Fruit fly (Drosophila melanogaster) whole organism, wandering third instar larva: ENCODE data around the gene CG7248.

Source experiments
- Abd-B ChIP-seq: fragments of >200 bp; optimal IDR thresholded peaks from 2 replicates; lab custom pipeline; 2017; ENCODE audit warnings: missing biosample characterization, missing genetic modification characterization
- CG9705 ChIP-seq: fragments of 200-800 bp; sonication (Bioruptor generic); optimal IDR thresholded peaks from 2 replicates; lab custom pipeline; 2018; ENCODE audit warnings: missing biosample characterization, mild to moderate bottlenecking, missing genetic modification characterization
- CrebA ChIP-seq: fragments of 200-800 bp; sonication (Bioruptor generic); optimal IDR thresholded peaks from 2 replicates; lab custom pipeline; 2016; ENCODE audit warnings: missing biosample characterization, mild to moderate bottlenecking, missing genetic modification characterization, borderline replicate concordance
- Dif ChIP-seq: fragments of 200-275, 200-300 bp; sonication (Bioruptor generic); optimal IDR thresholded peaks from 2 replicates; lab custom pipeline; 2018; ENCODE audit warnings: missing biosample characterization, missing genetic modification characterization; ENCODE audit not compliant: partially characterized antibody
- GATAd ChIP-seq: sonication (Bioruptor generic); optimal IDR thresholded peaks from 2 replicates; lab custom pipeline; 2016; ENCODE audit warnings: missing biosample characterization, missing genetic modification characterization
- HLH106 ChIP-seq: fragments of 200-800 bp; optimal IDR thresholded peaks from 3 replicates; lab custom pipeline; 2019; ENCODE audit warnings: missing biosample characterization, mild to moderate bottlenecking, missing genetic modification characterization, moderate library complexity
- Hnf4 ChIP-seq: fragments of 200-800 bp; sonication (Bioruptor generic); optimal IDR thresholded peaks from 2 replicates; lab custom pipeline; 2016; ENCODE audit warnings: missing biosample characterization, mild to moderate bottlenecking, missing genetic modification characterization
- Jra ChIP-seq: sonication (Bioruptor generic); optimal IDR thresholded peaks from 2 replicates; lab custom pipeline; 2016; ENCODE audit warnings: missing biosample characterization, missing genetic modification characterization
- Mio ChIP-seq: sonication (Bioruptor generic); optimal IDR thresholded peaks from 2 replicates; lab custom pipeline; 2016; ENCODE audit warnings: missing biosample characterization, missing genetic modification characterization
- Myc ChIP-seq: fragments of >200 bp; optimal IDR thresholded peaks from 2 replicates; lab custom pipeline; 2017
- N ChIP-seq: fragments of >200 bp; optimal IDR thresholded peaks from 2 replicates; lab custom pipeline; 2018; ENCODE audit warnings: missing biosample characterization, missing external identifiers, missing genetic modification characterization
- Rel ChIP-seq, 2 experiments: fragments of 200-800 bp; sonication (Bioruptor generic) in 1 of 2; optimal IDR thresholded peaks; 2 replicates in 1 of 2; 3 replicates in 1 of 2; lab custom pipeline; 2016 to 2019; ENCODE audit warnings: mild to moderate bottlenecking in 2 of 2, missing biosample characterization in 2 of 2, missing genetic modification characterization in 2 of 2, moderate library complexity in 1 of 2
- Sp1 ChIP-seq: fragments of 200-800 bp; sonication (Bioruptor generic); optimal IDR thresholded peaks from 3 replicates; lab custom pipeline; 2019; ENCODE audit warnings: missing biosample characterization, mild to moderate bottlenecking, missing genetic modification characterization, moderate library complexity
- Vsx2 ChIP-seq: fragments of 200-300, 225-300 bp; sonication (Bioruptor generic); optimal IDR thresholded peaks from 2 replicates; lab custom pipeline; 2018; ENCODE audit warnings: missing biosample characterization, missing genetic modification characterization; ENCODE audit not compliant: partially characterized antibody
- br ChIP-seq: fragments of 200-800 bp; sonication (Bioruptor generic); optimal IDR thresholded peaks from 2 replicates; lab custom pipeline; 2016; ENCODE audit warnings: missing biosample characterization, missing genetic modification characterization
- brk ChIP-seq: fragments of 200-800 bp; sonication (Bioruptor generic); optimal IDR thresholded peaks from 2 replicates; lab custom pipeline; 2016; ENCODE audit warnings: missing biosample characterization, mild to moderate bottlenecking, missing genetic modification characterization
- dl ChIP-seq, 2 experiments: fragments of 175-275, 200-275 bp in 1 of 2; fragments of 200-275 bp in 1 of 2; sonication (Bioruptor generic); optimal IDR thresholded peaks; lab custom pipeline; 2018; ENCODE audit warnings: mild to moderate bottlenecking in 2 of 2, missing biosample characterization in 2 of 2, missing genetic modification characterization in 2 of 2, moderate library complexity in 2 of 2; ENCODE audit not compliant: partially characterized antibody in 2 of 2, insufficient read depth in 1 of 2
- dmrt93B ChIP-seq: fragments of 200-800 bp; sonication (Bioruptor generic); optimal IDR thresholded peaks from 2 replicates; lab custom pipeline; 2018; ENCODE audit warnings: missing biosample characterization, mild to moderate bottlenecking, missing genetic modification characterization
- dsf ChIP-seq: sonication (Bioruptor generic); optimal IDR thresholded peaks from 2 replicates; lab custom pipeline; 2016; ENCODE audit warnings: missing biosample characterization, missing genetic modification characterization, borderline replicate concordance
- ey ChIP-seq: fragments of 200-800 bp; sonication (Bioruptor generic); optimal IDR thresholded peaks from 2 replicates; lab custom pipeline; 2016; ENCODE audit warnings: missing biosample characterization, missing genetic modification characterization
- foxo ChIP-seq, 2 experiments: fragments of 200-800 bp; sonication (Bioruptor generic); optimal IDR thresholded peaks; 2 replicates in 1 of 2; 3 replicates in 1 of 2; lab custom pipeline; 2016 to 2017; ENCODE audit warnings: missing biosample characterization in 2 of 2, missing genetic modification characterization in 2 of 2
- fru ChIP-seq: fragments of 200-800 bp; sonication (Bioruptor generic); optimal IDR thresholded peaks from 3 replicates; lab custom pipeline; 2016; ENCODE audit warnings: missing biosample characterization, mild to moderate bottlenecking, missing genetic modification characterization
- h ChIP-seq: fragments of 200-800 bp; sonication (Bioruptor generic); optimal IDR thresholded peaks from 3 replicates; lab custom pipeline; 2016; ENCODE audit warnings: missing biosample characterization, mild to moderate bottlenecking, missing genetic modification characterization
- jim ChIP-seq: fragments of 175-275, 200-325 bp; sonication (Bioruptor generic); optimal IDR thresholded peaks from 2 replicates; lab custom pipeline; 2016; ENCODE audit warnings: missing biosample characterization, mild to moderate bottlenecking, missing genetic modification characterization
- lola ChIP-seq: fragments of >200 bp; optimal IDR thresholded peaks from 2 replicates; lab custom pipeline; 2017; ENCODE audit warnings: missing biosample characterization, missing genetic modification characterization
- pan ChIP-seq: fragments of >200 bp; optimal IDR thresholded peaks from 2 replicates; lab custom pipeline; 2017
- psq ChIP-seq: fragments of 200-800 bp; sonication (Bioruptor generic); optimal IDR thresholded peaks from 3 replicates; lab custom pipeline; 2017; ENCODE audit warnings: missing biosample characterization, mild to moderate bottlenecking, missing genetic modification characterization, moderate library complexity
- rgr ChIP-seq: fragments of 200-800 bp; sonication (Bioruptor generic); optimal IDR thresholded peaks from 3 replicates; lab custom pipeline; 2016; ENCODE audit warnings: missing biosample characterization, mild to moderate bottlenecking, missing genetic modification characterization
- sage ChIP-seq: fragments of 200-800 bp; sonication (Bioruptor generic); optimal IDR thresholded peaks from 2 replicates; lab custom pipeline; 2016; ENCODE audit warnings: missing biosample characterization, mild to moderate bottlenecking, missing genetic modification characterization
- sv ChIP-seq: fragments of 200-800 bp; sonication (Bioruptor generic); optimal IDR thresholded peaks from 3 replicates; lab custom pipeline; 2016; ENCODE audit warnings: missing biosample characterization, missing genetic modification characterization
- tai ChIP-seq: sonication (Bioruptor generic); optimal IDR thresholded peaks from 2 replicates; lab custom pipeline; 2016; ENCODE audit warnings: missing biosample characterization, missing genetic modification characterization
- usp ChIP-seq: fragments of >200 bp; optimal IDR thresholded peaks from 2 replicates; lab custom pipeline; 2017; ENCODE audit warnings: missing biosample characterization, missing genetic modification characterization
- woc ChIP-seq: sonication (Bioruptor generic); optimal IDR thresholded peaks from 2 replicates; lab custom pipeline; 2016; ENCODE audit warnings: missing biosample characterization, mild to moderate bottlenecking, missing genetic modification characterization

Gene CG7248

DNA sequence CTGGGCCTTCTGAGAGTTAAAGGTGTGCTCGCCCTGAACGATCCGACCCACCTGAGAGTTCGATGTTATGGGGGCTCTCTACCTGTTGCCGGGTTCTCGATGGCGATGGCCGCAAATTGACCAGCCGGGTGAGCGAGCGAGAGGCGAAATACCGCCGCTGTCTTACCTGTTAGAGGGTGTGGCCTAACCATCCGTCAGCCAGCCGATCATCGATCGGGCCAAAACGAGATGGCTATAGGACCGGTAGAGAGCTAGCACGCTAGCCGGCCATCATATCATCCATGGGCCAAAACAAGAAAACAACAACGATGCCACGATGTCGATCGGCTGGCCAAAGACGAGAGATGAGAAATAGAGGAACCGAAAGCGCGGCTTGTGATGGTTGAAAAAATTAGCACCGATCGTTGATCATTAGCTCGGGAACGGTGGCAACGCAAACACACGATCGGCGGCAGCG lies 26.6 kb upstream of the CG7248 start, which contains the start of gene byn:
byn (plus strand) TSS at position 407 of the 457 bp plus-strand sequence.
- TF ChIP-seq woc (GFP tag; lab: Kevin White, UChicago) (no peak), lola (GFP tag; lab: Kevin White, UChicago) (no peak), Sp1 (GFP tag; lab: Kevin White, UChicago) (no peak), sv (GFP tag; lab: Kevin White, UChicago) (no peak), sage (no peak)

DNA sequence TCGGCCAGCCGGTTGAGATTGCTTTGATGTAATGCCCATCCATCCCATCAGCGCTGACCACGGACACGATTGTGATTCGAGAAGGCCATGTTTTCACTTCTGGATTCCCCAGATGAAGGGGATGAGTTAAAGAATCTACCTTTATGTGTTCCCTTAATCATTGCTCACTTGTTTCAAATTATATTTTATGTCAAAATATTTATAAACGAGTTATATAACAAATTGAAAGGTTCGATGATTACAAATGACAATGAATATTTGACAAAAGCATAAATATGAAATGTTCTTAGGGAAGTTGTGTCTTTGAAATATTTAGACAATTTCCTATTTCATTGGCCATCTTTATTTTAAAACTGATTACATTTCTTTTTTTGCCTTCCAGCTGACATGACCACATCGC lies 22.3 kb upstream of the CG7248 start:
- TF ChIP-seq sage (no peak), CrebA (no peak), HLH106 (tag; lab: Kevin White, UChicago) (no peak), Sp1 (GFP tag; lab: Kevin White, UChicago) (no peak), rgr (GFP tag; lab: Kevin White, UChicago) (no peak), CG9705 (GFP tag; lab: Kevin White, UChicago) (no peak), psq (no peak), fru (GFP tag; lab: Kevin White, UChicago) (no peak), N (GFP tag; lab: Kevin White, UChicago) (no peak), Mio (no peak)

DNA sequence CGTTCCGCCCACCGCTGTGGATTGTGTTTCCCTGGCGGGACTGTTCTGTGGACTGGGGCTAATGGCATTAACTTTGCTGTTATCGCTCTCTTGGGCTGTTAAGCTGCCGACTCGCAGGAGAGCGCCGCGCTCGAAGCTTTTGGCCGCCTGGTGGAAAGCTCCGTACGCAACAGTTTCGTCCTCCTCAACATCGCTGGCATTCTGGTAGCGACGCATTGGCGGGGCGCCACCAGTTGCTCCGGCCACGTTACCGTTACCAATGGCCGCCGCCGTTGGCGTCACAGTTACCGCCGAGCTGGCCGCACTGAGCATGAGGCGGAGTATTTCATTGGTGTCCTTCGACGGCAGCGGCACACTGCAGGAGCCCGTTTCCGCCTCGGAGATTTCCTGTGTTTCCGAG lies 16.6 kb upstream of the CG7248 start:
- TF ChIP-seq lola (GFP tag; lab: Kevin White, UChicago) (no peak), brk (no peak), CG9705 (GFP tag; lab: Kevin White, UChicago) (no peak)

DNA sequence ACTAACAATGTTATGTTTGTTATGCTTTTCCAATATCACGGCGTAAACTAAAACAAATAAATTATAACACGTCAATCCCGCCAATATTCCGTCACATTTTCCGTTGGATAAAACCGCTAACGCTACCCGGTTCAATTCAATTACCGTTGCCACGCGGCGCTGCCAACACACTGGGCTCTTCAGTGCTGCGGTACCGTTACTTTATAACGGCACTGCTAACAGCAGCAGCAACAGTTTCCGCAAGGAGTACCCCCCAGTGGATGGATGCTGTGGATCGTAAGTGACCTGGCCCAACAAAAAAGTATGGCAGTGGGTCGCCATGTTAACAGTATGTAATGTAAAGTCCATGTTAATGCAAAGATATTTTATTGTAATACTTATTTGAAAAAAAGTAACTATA lies 15.2 kb upstream of the CG7248 start, which contains the start of gene CG44837:
CG44837 (minus strand) TSS at position 157 of the 400 bp plus-strand sequence.
- no peak for TF ChIP-seq jim
- TF ChIP-seq sv (GFP tag; lab: Kevin White, UChicago): no peak
- TF ChIP-seq GATAd (GFP tag; lab: Kevin White, UChicago): no peak
- no peak for TF ChIP-seq fru (GFP tag; lab: Kevin White, UChicago)
- no peak for TF ChIP-seq CrebA
- TF ChIP-seq Dif: no peak
- TF ChIP-seq Abd-B (GFP tag; lab: Kevin White, UChicago): no peak
- no peak for TF ChIP-seq dl (GFP tag; optimal IDR thresholded peaks at IDR 0.05; lab: Kevin White, UChicago; ENCODE audit: insufficient read depth in 1 of 2, partially characterized antibody in 2 of 2)
- TF ChIP-seq Sp1 (GFP tag; lab: Kevin White, UChicago): no peak
- TF ChIP-seq lola (GFP tag; lab: Kevin White, UChicago): no peak
- no peak for TF ChIP-seq Myc (lab: Kevin White, UChicago)
- no peak for TF ChIP-seq br (GFP tag; lab: Kevin White, UChicago)
- TF ChIP-seq sage: no peak
- TF ChIP-seq brk: no peak
- no peak for TF ChIP-seq pan
- TF ChIP-seq Hnf4 (GFP tag; lab: Kevin White, UChicago): no peak
- TF ChIP-seq Rel (GFP tag; optimal IDR thresholded peaks at IDR 0.05; lab: Kevin White, UChicago): no peak
- no peak for TF ChIP-seq Rel (tag; optimal IDR thresholded peaks at IDR 0.05; lab: Kevin White, UChicago)
- no peak for TF ChIP-seq Vsx2 (GFP tag; lab: Kevin White, UChicago)
- no peak for TF ChIP-seq usp

DNA sequence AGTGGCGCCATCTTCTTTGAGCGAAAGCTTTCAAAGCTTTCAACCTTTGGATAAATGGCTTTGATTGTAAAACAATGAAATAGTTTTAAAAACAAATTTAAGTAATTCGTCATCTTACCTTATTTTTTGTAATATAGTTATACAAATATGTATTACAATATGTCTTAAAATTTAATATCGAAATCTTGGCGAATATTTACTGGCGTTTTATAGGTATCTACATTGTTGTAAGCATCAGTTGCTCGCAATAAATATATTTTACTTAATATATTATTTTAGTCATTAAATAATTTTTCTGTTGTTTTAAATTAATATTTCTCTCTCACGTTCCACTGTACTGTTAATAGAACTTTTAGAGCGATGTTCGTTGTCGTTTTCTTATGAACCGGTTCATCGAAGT lies 12.3 kb upstream of the CG7248 start, which contains the start of gene Rpt4R:
Rpt4R (plus strand) TSS at position 301 of the 400 bp plus-strand sequence.
- no peak for TF ChIP-seq Jra (GFP tag; lab: Kevin White, UChicago)
- TF ChIP-seq dsf: no peak
- TF ChIP-seq Dif: no peak
- TF ChIP-seq usp: no peak
- no peak for TF ChIP-seq foxo (GFP tag; optimal IDR thresholded peaks at IDR 0.05; lab: Kevin White, UChicago)
- no peak for TF ChIP-seq dmrt93B (GFP tag; lab: Kevin White, UChicago)
- no peak for TF ChIP-seq GATAd (GFP tag; lab: Kevin White, UChicago)
- TF ChIP-seq CG9705 (GFP tag; lab: Kevin White, UChicago): no peak
- TF ChIP-seq ey (GFP tag; lab: Kevin White, UChicago): no peak
- TF ChIP-seq tai: no peak
- TF ChIP-seq h (GFP tag; lab: Kevin White, UChicago): no peak
- no peak for TF ChIP-seq sage
- TF ChIP-seq brk: no peak
- no peak for TF ChIP-seq Sp1 (GFP tag; lab: Kevin White, UChicago)
